Worm (Caenorhabditis elegans): Measurements from ENCODE around the gene C10B5.3.

ce11 chrV:8607353-8607850 is 19.4 kb upstream of the C10B5.3 start, which contains the start of gene smk-1:
- TF ChIP-seq W03F9.2 (tag; optimal IDR thresholded peaks at IDR 0.05): no peak
- no peak for TF ChIP-seq him-1 (tag; optimal IDR thresholded peaks at IDR 0.05)
- TF ChIP-seq dao-5 (tag; optimal IDR thresholded peaks at IDR 0.05): no peak

All from whole organism, L4/young adult.